Worm (Caenorhabditis elegans): ENCODE data around the gene lgc-48.

DNA sequence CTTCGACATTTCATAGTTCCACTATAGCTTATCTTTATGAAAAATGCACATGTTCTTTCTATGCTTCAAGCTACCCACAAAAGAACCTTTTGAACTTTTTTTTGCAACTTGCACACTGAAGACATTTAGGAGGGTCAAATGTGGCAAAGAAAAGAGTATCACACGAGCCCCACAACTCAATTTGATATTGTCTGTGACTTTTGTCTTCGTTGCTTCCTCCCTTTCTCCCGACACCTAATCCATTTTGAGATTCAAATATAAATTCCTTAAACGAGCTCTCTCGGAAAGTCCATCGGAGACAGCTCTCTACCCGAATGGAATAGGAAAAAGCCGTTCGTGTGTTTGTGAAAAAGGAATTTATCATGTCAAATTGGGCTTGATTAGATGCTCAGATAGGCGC, 10.3 kb downstream of the lgc-48 start:
- TF ChIP-seq nhr-77 (tag; optimal IDR thresholded peaks at IDR 0.05) (no peak), elt-1 (tag; optimal IDR thresholded peaks at IDR 0.05) (no peak), unc-62 (GFP tag; optimal IDR thresholded peaks at IDR 0.05) (no peak), nhr-237 (tag; optimal IDR thresholded peaks at IDR 0.05) (no peak), lin-39 (tag; optimal IDR thresholded peaks at IDR 0.05) (no peak), nhr-12 (tag; optimal IDR thresholded peaks at IDR 0.05) (no peak), nhr-76 (tag; optimal IDR thresholded peaks at IDR 0.05) (no peak), skn-1 (tag; optimal IDR thresholded peaks at IDR 0.05) (no peak), fos-1 (tag; optimal IDR thresholded peaks at IDR 0.05) (no peak), ztf-4 (tag; optimal IDR thresholded peaks at IDR 0.05) (no peak), nfya-1 (tag; optimal IDR thresholded peaks at IDR 0.05; ENCODE audit: insufficient read depth) (no peak), zag-1 (tag; optimal IDR thresholded peaks at IDR 0.05) (no peak), daf-12 (tag; optimal IDR thresholded peaks at IDR 0.05) (no peak), lin-15B (tag; optimal IDR thresholded peaks at IDR 0.05) (no peak)

Data from whole organism, L3 larva.